Comparison of ENCODE assay signal across 3 worm cellular contexts in genomic region chrIII:1859532-1859931, ce11.
TF ChIP-seq lines count a peak whose summit lies in the region.

Gene ddp-1 (plus strand): TSS chrIII:1859888.

TF ChIP-seq in whole organism, L1 larva, 84 proteins besides CTCF, POLR2A, EP300 and RAD21 (continued from another document and continues in another):
- no peak for TF ChIP-seq sptf-1 (tag; optimal IDR thresholded peaks at IDR 0.05; lab: Kevin White, UChicago)
- TF ChIP-seq hlh-17 (GFP tag; optimal IDR thresholded peaks at IDR 0.05; lab: Kevin White, UChicago; ENCODE audit: borderline replicate concordance): no peak
- TF ChIP-seq ceh-88 (GFP tag; IDR thresholded peaks at IDR 0.05; lab: Robert Waterston, UW): peak; percentile 83
- TF ChIP-seq nhr-28 (tag; optimal IDR thresholded peaks at IDR 0.05; lab: Kevin White, UChicago): no peak
- peak; percentile 42 for TF ChIP-seq Y116A8C.19 (tag; optimal IDR thresholded peaks at IDR 0.05; lab: Kevin White, UChicago; ENCODE audit: borderline replicate concordance)
- peak in 4 of 6 experiments; percentile 1 to 93 (median 85) for TF ChIP-seq elt-3 (tag; optimal IDR thresholded peaks at IDR 0.05; lab: Kevin White, UChicago)
- TF ChIP-seq skn-1 (tag; optimal IDR thresholded peaks at IDR 0.05; lab: Kevin White, UChicago): peak; percentile 92
- TF ChIP-seq ama-1 (optimal IDR thresholded peaks at IDR 0.05; lab: Kevin White, UChicago): peak; percentile 91
- TF ChIP-seq unc-62 (GFP tag; optimal IDR thresholded peaks at IDR 0.05; lab: Kevin White, UChicago): no peak
- peak; percentile 63 for TF ChIP-seq ceh-63 (GFP tag; optimal IDR thresholded peaks at IDR 0.05; lab: Kevin White, UChicago)
- 0 out of 2 replicates have a peak, but pooled peaks have one; percentile 39 for TF ChIP-seq unc-98 (GFP tag; IDR thresholded peaks at IDR 0.05; lab: Robert Waterston, UW)
- no peak for TF ChIP-seq alr-1 (tag; optimal IDR thresholded peaks at IDR 0.05; lab: Kevin White, UChicago; ENCODE audit: borderline replicate concordance)
- 0 out of 2 replicates have a peak, but pooled peaks have one; percentile 38 for TF ChIP-seq ets-5 (GFP tag; IDR thresholded peaks at IDR 0.05; lab: Robert Waterston, UW)
- TF ChIP-seq efl-1 (optimal IDR thresholded peaks at IDR 0.05; lab: Kevin White, UChicago): peak; percentile 98 to 100
- TF ChIP-seq efl-1 (GFP tag; optimal IDR thresholded peaks at IDR 0.05 in 1 of 2; lab: Kevin White, UChicago): peak; percentile 99 to 100
- TF ChIP-seq efl-3 (GFP tag; optimal IDR thresholded peaks at IDR 0.05; lab: Kevin White, UChicago): peak; percentile 94
- TF ChIP-seq nhr-84 (tag; optimal IDR thresholded peaks at IDR 0.05; lab: Kevin White, UChicago): no peak
- peak; percentile 81 for TF ChIP-seq zag-1 (tag; optimal IDR thresholded peaks at IDR 0.05; lab: Kevin White, UChicago)
- TF ChIP-seq ztf-11 (tag; optimal IDR thresholded peaks at IDR 0.05; lab: Kevin White, UChicago): peak; percentile 66 to 89
- TF ChIP-seq lin-15B (tag; optimal IDR thresholded peaks at IDR 0.05; lab: Kevin White, UChicago): peak; percentile 90
- peak; percentile 81 for TF ChIP-seq blmp-1 (tag; optimal IDR thresholded peaks at IDR 0.05; lab: Kevin White, UChicago)
- no peak for TF ChIP-seq vab-15 (tag; optimal IDR thresholded peaks at IDR 0.05; lab: Kevin White, UChicago)
- TF ChIP-seq C16A3.4 (tag; optimal IDR thresholded peaks at IDR 0.05; lab: Kevin White, UChicago): peak; percentile 97
- TF ChIP-seq jun-1 (tag; optimal IDR thresholded peaks at IDR 0.05; lab: Kevin White, UChicago): peak; percentile 93
- TF ChIP-seq nhr-90 (tag; optimal IDR thresholded peaks at IDR 0.05; lab: Kevin White, UChicago; ENCODE audit: poor library complexity): peak; percentile 98
- TF ChIP-seq ceh-90 (tag; optimal IDR thresholded peaks at IDR 0.05; lab: Kevin White, UChicago): peak; percentile 53
- TF ChIP-seq nhr-76 (tag; optimal IDR thresholded peaks at IDR 0.05; lab: Kevin White, UChicago): peak; percentile 22
- TF ChIP-seq sup-37 (GFP tag; optimal IDR thresholded peaks at IDR 0.05; lab: Kevin White, UChicago): peak; percentile 91
- peak; percentile 94 for TF ChIP-seq fkh-8 (tag; optimal IDR thresholded peaks at IDR 0.05; lab: Kevin White, UChicago)
- TF ChIP-seq lin-13 (GFP tag; optimal IDR thresholded peaks at IDR 0.05; lab: Kevin White, UChicago): peak; percentile 99
- peak; percentile 97 for TF ChIP-seq nhr-71 (tag; optimal IDR thresholded peaks at IDR 0.05; lab: Kevin White, UChicago)
- TF ChIP-seq fkh-10 (GFP tag; optimal IDR thresholded peaks at IDR 0.05; lab: Kevin White, UChicago): peak; percentile 91
- peak; percentile 91 for TF ChIP-seq fos-1 (tag; optimal IDR thresholded peaks at IDR 0.05; lab: Kevin White, UChicago)
- peak; percentile 96 for TF ChIP-seq rnt-1 (tag; optimal IDR thresholded peaks at IDR 0.05; lab: Kevin White, UChicago)
- peak; percentile 71 for TF ChIP-seq C34B4.2 (tag; optimal IDR thresholded peaks at IDR 0.05; lab: Kevin White, UChicago)
- TF ChIP-seq nhr-77 (tag; optimal IDR thresholded peaks at IDR 0.05; lab: Kevin White, UChicago): peak; percentile 85
- peak; percentile 60 for TF ChIP-seq hpl-2 (GFP tag; optimal IDR thresholded peaks at IDR 0.05; lab: Kevin White, UChicago)
- peak; percentile 78 for TF ChIP-seq fkh-4 (tag; optimal IDR thresholded peaks at IDR 0.05; lab: Kevin White, UChicago; ENCODE audit: borderline replicate concordance)
- peak; percentile 77 for TF ChIP-seq snpc-4 (tag; optimal IDR thresholded peaks at IDR 0.05; lab: Kevin White, UChicago)
- TF ChIP-seq swsn-7 (tag; optimal IDR thresholded peaks at IDR 0.05; lab: Kevin White, UChicago): peak; percentile 96
- no peak for TF ChIP-seq lir-3 (tag; optimal IDR thresholded peaks at IDR 0.05; lab: Kevin White, UChicago; ENCODE audit: poor library complexity)
- TF ChIP-seq F16B12.6 (tag; optimal IDR thresholded peaks at IDR 0.05; lab: Kevin White, UChicago): peak; percentile 75

TF ChIP-seq in whole organism, L3 larva, 47 proteins besides CTCF, POLR2A, EP300 and RAD21 (continued from another document):
- TF ChIP-seq unc-62 (GFP tag; optimal IDR thresholded peaks at IDR 0.05; lab: Kevin White, UChicago) (peak; percentile 54), mml-1 (tag; optimal IDR thresholded peaks at IDR 0.05; lab: Kevin White, UChicago) (no peak), ZK546.5 (tag; optimal IDR thresholded peaks at IDR 0.05; lab: Kevin White, UChicago) (peak; percentile 64), daf-12 (tag; optimal IDR thresholded peaks at IDR 0.05; lab: Kevin White, UChicago) (peak; percentile 4), nhr-12 (tag; optimal IDR thresholded peaks at IDR 0.05; lab: Kevin White, UChicago) (no peak), elt-3 (tag; optimal IDR thresholded peaks at IDR 0.05; lab: Kevin White, UChicago) (no peak), ztf-4 (tag; optimal IDR thresholded peaks at IDR 0.05; lab: Kevin White, UChicago) (peak; percentile 64), ama-1 (optimal IDR thresholded peaks at IDR 0.05; lab: Kevin White, UChicago) (peak; percentile 82), tbx-2 (tag; optimal IDR thresholded peaks at IDR 0.05; lab: Kevin White, UChicago) (peak; percentile 93), nhr-23 (tag; optimal IDR thresholded peaks at IDR 0.05; lab: Kevin White, UChicago) (peak; percentile 98), egl-5 (tag; optimal IDR thresholded peaks at IDR 0.05; lab: Kevin White, UChicago) (peak; percentile 89), nhr-28 (tag; optimal IDR thresholded peaks at IDR 0.05; lab: Kevin White, UChicago) (peak; percentile 75), jun-1 (tag; optimal IDR thresholded peaks at IDR 0.05; lab: Kevin White, UChicago) (peak; percentile 88), skn-1 (tag; optimal IDR thresholded peaks at IDR 0.05; lab: Kevin White, UChicago) (peak; percentile 72), pha-4 (tag; optimal IDR thresholded peaks at IDR 0.05; lab: Kevin White, UChicago) (peak; percentile 98), R02D3.7 (tag; optimal IDR thresholded peaks at IDR 0.05; lab: Kevin White, UChicago) (peak; percentile 85), ceh-9 (tag; optimal IDR thresholded peaks at IDR 0.05; lab: Kevin White, UChicago) (no peak), ztf-11 (tag; optimal IDR thresholded peaks at IDR 0.05; lab: Kevin White, UChicago) (no peak), nhr-76 (tag; optimal IDR thresholded peaks at IDR 0.05; lab: Kevin White, UChicago) (no peak), hmg-11 (tag; optimal IDR thresholded peaks at IDR 0.05; lab: Kevin White, UChicago) (peak; percentile 90), egl-27 (tag; optimal IDR thresholded peaks at IDR 0.05; lab: Kevin White, UChicago) (peak; percentile 69), pqm-1 (tag; optimal IDR thresholded peaks at IDR 0.05; lab: Kevin White, UChicago) (peak; percentile 41), unc-39 (tag; optimal IDR thresholded peaks at IDR 0.05; lab: Kevin White, UChicago) (no peak), lin-39 (tag; optimal IDR thresholded peaks at IDR 0.05; lab: Kevin White, UChicago) (peak; percentile 73), ceh-16 (tag; optimal IDR thresholded peaks at IDR 0.05; lab: Kevin White, UChicago) (no peak), fos-1 (tag; optimal IDR thresholded peaks at IDR 0.05; lab: Kevin White, UChicago) (no peak), nfya-1 (tag; optimal IDR thresholded peaks at IDR 0.05; lab: Kevin White, UChicago; ENCODE audit: insufficient read depth) (peak; percentile 94), elt-1 (tag; optimal IDR thresholded peaks at IDR 0.05; lab: Kevin White, UChicago) (peak; percentile 38)

TF ChIP-seq in whole organism, young adult, 124 proteins besides CTCF, POLR2A, EP300 and RAD21 (continued from another document and continues in another):
- TF ChIP-seq aptf-2 (GFP tag; conservative IDR thresholded peaks at IDR 0.05; lab: Robert Waterston, UW) (no peak), F57A8.1 (GFP tag; optimal IDR thresholded peaks at IDR 0.05; lab: Kevin White, UChicago) (no peak), mxl-1 (tag; optimal IDR thresholded peaks at IDR 0.05; lab: Kevin White, UChicago) (no peak), bed-1 (GFP tag; IDR thresholded peaks at IDR 0.05; lab: Robert Waterston, UW) (no peak), ceh-40 (GFP tag; IDR thresholded peaks at IDR 0.05; lab: Robert Waterston, UW) (no peak), sea-2 (GFP tag; IDR thresholded peaks at IDR 0.05; lab: Robert Waterston, UW) (no peak), gei-17 (GFP tag; optimal IDR thresholded peaks at IDR 0.05; lab: Kevin White, UChicago) (peak; percentile 90), madf-8 (GFP tag; conservative IDR thresholded peaks at IDR 0.05; lab: Robert Waterston, UW) (peak; percentile 73), let-607 (tag; optimal IDR thresholded peaks at IDR 0.05; lab: Kevin White, UChicago) (peak; percentile 45 to 67), attf-5 (GFP tag; optimal IDR thresholded peaks at IDR 0.05; lab: Kevin White, UChicago) (peak; percentile 93), ZK185.1 (tag; optimal IDR thresholded peaks at IDR 0.05; lab: Kevin White, UChicago; ENCODE audit: poor library complexity, severe bottlenecking) (no peak), F23B12.7 (tag; optimal IDR thresholded peaks at IDR 0.05; lab: Kevin White, UChicago; ENCODE audit: insufficient read depth) (peak; percentile 87), Y53F4B.3 (GFP tag; IDR thresholded peaks at IDR 0.05; lab: Robert Waterston, UW) (0 out of 2 replicates have a peak, but pooled peaks have one; percentile 22), mel-28 (tag; optimal IDR thresholded peaks at IDR 0.05; lab: Kevin White, UChicago; ENCODE audit: borderline replicate concordance) (peak; percentile 73), F10E7.11 (tag; optimal IDR thresholded peaks at IDR 0.05; lab: Kevin White, UChicago) (peak; percentile 75), somi-1 (GFP tag; optimal IDR thresholded peaks at IDR 0.05; lab: Kevin White, UChicago) (peak; percentile 78), ceh-79 (tag; optimal IDR thresholded peaks at IDR 0.05; lab: Kevin White, UChicago) (peak; percentile 86), ztf-22 (GFP tag; optimal IDR thresholded peaks at IDR 0.05; lab: Kevin White, UChicago) (no peak), F37B4.10 (GFP tag; IDR thresholded peaks at IDR 0.05; lab: Robert Waterston, UW) (no peak), D2030.7 (GFP tag; IDR thresholded peaks at IDR 0.05; lab: Robert Waterston, UW) (peak; percentile 88), nhr-179 (tag; optimal IDR thresholded peaks at IDR 0.05; lab: Kevin White, UChicago) (no peak), lir-1 (GFP tag; conservative IDR thresholded peaks at IDR 0.05; lab: Robert Waterston, UW) (peak; percentile 86), ztf-3 (GFP tag; optimal IDR thresholded peaks at IDR 0.05; lab: Kevin White, UChicago) (peak; percentile 60), unc-62 (GFP tag; optimal IDR thresholded peaks at IDR 0.05; lab: Kevin White, UChicago) (no peak), die-1 (tag; optimal IDR thresholded peaks at IDR 0.05; lab: Kevin White, UChicago) (peak; percentile 73), attf-6 (GFP tag; IDR thresholded peaks at IDR 0.05; lab: Robert Waterston, UW) (peak; percentile 57; the same call in 1 of the 2 replicates), ama-1 (optimal IDR thresholded peaks at IDR 0.05; lab: Kevin White, UChicago) (no peak), ama-1 (GFP tag; optimal IDR thresholded peaks at IDR 0.05; lab: Kevin White, UChicago) (peak in 1 of 2 experiments; percentile 13), rec-8 (tag; optimal IDR thresholded peaks at IDR 0.05; lab: Kevin White, UChicago) (peak in 1 of 2 experiments; percentile 53), rpc-1 (optimal IDR thresholded peaks at IDR 0.05; lab: Kevin White, UChicago) (no peak), rpc-1 (tag; optimal IDR thresholded peaks at IDR 0.05; lab: Kevin White, UChicago) (no peak), Y53G8AR.9 (GFP tag; conservative IDR thresholded peaks at IDR 0.05; lab: Robert Waterston, UW) (peak; percentile 99), sptf-2 (GFP tag; optimal IDR thresholded peaks at IDR 0.05; lab: Kevin White, UChicago) (peak; percentile 72), pbrm-1 (GFP tag; IDR thresholded peaks at IDR 0.05; lab: Robert Waterston, UW) (peak; percentile 95), B0261.1 (tag; optimal IDR thresholded peaks at IDR 0.05; lab: Kevin White, UChicago) (peak; percentile 37), efl-1 (GFP tag; optimal IDR thresholded peaks at IDR 0.05; lab: Kevin White, UChicago) (peak; percentile 95), Y95B8A.8 (GFP tag; IDR thresholded peaks at IDR 0.05; lab: Robert Waterston, UW) (peak; percentile 82; the same call in 1 of the 2 replicates), lin-26 (GFP tag; IDR thresholded peaks at IDR 0.05; lab: Robert Waterston, UW) (peak; percentile 88), F57C9.4 (tag; optimal IDR thresholded peaks at IDR 0.05; lab: Kevin White, UChicago) (peak; percentile 88), ztf-25 (GFP tag; IDR thresholded peaks at IDR 0.05; lab: Robert Waterston, UW) (no peak), nhr-27 (tag; optimal IDR thresholded peaks at IDR 0.05; lab: Kevin White, UChicago) (peak; percentile 55), him-1 (tag; optimal IDR thresholded peaks at IDR 0.05; lab: Kevin White, UChicago) (peak; percentile 72), nfya-2 (GFP tag; IDR thresholded peaks at IDR 0.05; lab: Robert Waterston, UW) (0 out of 2 replicates have a peak, but pooled peaks have one; percentile 85), madf-10 (tag; optimal IDR thresholded peaks at IDR 0.05; lab: Kevin White, UChicago) (peak; percentile 80), egl-44 (GFP tag; IDR thresholded peaks at IDR 0.05; lab: Robert Waterston, UW) (0 out of 2 replicates have a peak, but pooled peaks have one; percentile 63), B0336.3 (GFP tag; IDR thresholded peaks at IDR 0.05; lab: Robert Waterston, UW) (peak; percentile 96), lin-54 (GFP tag; optimal IDR thresholded peaks at IDR 0.05; lab: Kevin White, UChicago) (peak; percentile 100), tlf-1 (GFP tag; optimal IDR thresholded peaks at IDR 0.05; lab: Kevin White, UChicago) (peak; percentile 97), zfh-2 (GFP tag; conservative IDR thresholded peaks at IDR 0.05; lab: Robert Waterston, UW) (peak; percentile 62), lag-1 (GFP tag; IDR thresholded peaks at IDR 0.05; lab: Robert Waterston, UW) (0 out of 2 replicates have a peak, but pooled peaks have one; percentile 63), fkh-3 (tag; optimal IDR thresholded peaks at IDR 0.05; lab: Kevin White, UChicago) (peak; percentile 49), F52B5.7 (tag; optimal IDR thresholded peaks at IDR 0.05; lab: Kevin White, UChicago) (peak; percentile 79), mes-4 (tag; optimal IDR thresholded peaks at IDR 0.05; lab: Kevin White, UChicago) (peak; percentile 5), Y56A3A.18 (GFP tag; IDR thresholded peaks at IDR 0.05; lab: Robert Waterston, UW) (peak; percentile 97), lsy-27 (tag; optimal IDR thresholded peaks at IDR 0.05; lab: Kevin White, UChicago; ENCODE audit: borderline replicate concordance, insufficient read depth) (peak; percentile 64), ztf-18 (tag; optimal IDR thresholded peaks at IDR 0.05; lab: Kevin White, UChicago) (peak; percentile 100), aptf-3 (GFP tag; IDR thresholded peaks at IDR 0.05; lab: Robert Waterston, UW) (no peak), atf-7 (tag; optimal IDR thresholded peaks at IDR 0.05; lab: Kevin White, UChicago) (peak; percentile 91), F33H1.4 (GFP tag; IDR thresholded peaks at IDR 0.05; lab: Robert Waterston, UW) (peak; percentile 84), snpc-3.4 (tag; optimal IDR thresholded peaks at IDR 0.05; lab: Kevin White, UChicago) (peak; percentile 96), ekl-4 (GFP tag; IDR thresholded peaks at IDR 0.05; lab: Robert Waterston, UW) (peak; percentile 98), T07F8.4 (tag; optimal IDR thresholded peaks at IDR 0.05; lab: Kevin White, UChicago) (peak; percentile 46), B0035.1 (tag; optimal IDR thresholded peaks at IDR 0.05; lab: Kevin White, UChicago) (peak; percentile 81), F39B2.1 (GFP tag; IDR thresholded peaks at IDR 0.05; lab: Robert Waterston, UW) (peak; percentile 87), F22D6.2 (tag; optimal IDR thresholded peaks at IDR 0.05; lab: Kevin White, UChicago) (peak; percentile 82), pha-4 (tag; optimal IDR thresholded peaks at IDR 0.05; lab: Kevin White, UChicago) (peak; percentile 55), snpc-1.3 (tag; optimal IDR thresholded peaks at IDR 0.05; lab: Kevin White, UChicago; ENCODE audit: insufficient read depth) (peak; percentile 86), xnd-1 (tag; optimal IDR thresholded peaks at IDR 0.05; lab: Kevin White, UChicago) (peak; percentile 72)
